Worm (Caenorhabditis elegans) whole organism, L1 larva: ENCODE data around the gene T04A8.7.
"Not testable (repeated sequence)": the region's sequence is repeated elsewhere in the genome, so short reads cannot be mapped to it uniquely, and the experiment has no call there.

Experiments
- C34B4.2 ChIP-seq: sonication (generic microtip); optimal IDR thresholded peaks from 2 replicates; lab custom pipeline; 2017; ENCODE audit warnings: mild to moderate bottlenecking, missing genetic modification characterization, missing compliant biosample characterization
- elt-3 ChIP-seq, 6 experiments: fragments of 150-350 bp in 1 of 6; sonication (generic microtip); optimal IDR thresholded peaks; 2 replicates each; lab custom pipeline; 2017 to 2018; ENCODE audit warnings: missing biosample characterization in 6 of 6, missing genetic modification characterization in 6 of 6, inconsistent platforms in 1 of 6
- fkh-8 ChIP-seq: sonication (generic microtip); optimal IDR thresholded peaks from 2 replicates; lab custom pipeline; 2016; ENCODE audit warnings: mild to moderate bottlenecking, missing genetic modification characterization, missing compliant biosample characterization
- lin-15B ChIP-seq: fragments of 150-350 bp; sonication (generic microtip); optimal IDR thresholded peaks from 3 replicates; lab custom pipeline; 2014; ENCODE audit warnings: missing biosample characterization, missing genetic modification characterization
- nhr-77 ChIP-seq: fragments of 150-350 bp; optimal IDR thresholded peaks from 2 replicates; lab custom pipeline; 2014; ENCODE audit warnings: missing biosample characterization, missing genetic modification characterization
- pqm-1 ChIP-seq: sonication (generic microtip); optimal IDR thresholded peaks from 3 replicates; lab custom pipeline; 2017; ENCODE audit warnings: missing biosample characterization, missing genetic modification characterization
- zag-1 ChIP-seq: fragments of 150-350 bp; optimal IDR thresholded peaks from 2 replicates; lab custom pipeline; 2014; ENCODE audit warnings: missing biosample characterization, missing genetic modification characterization

- TF ChIP-seq elt-3 (tag; optimal IDR thresholded peaks at IDR 0.05; lab: Kevin White, UChicago); C34B4.2 (tag; lab: Kevin White, UChicago); pqm-1; nhr-77 (tag; lab: Kevin White, UChicago); fkh-8 (tag; lab: Kevin White, UChicago); zag-1 (tag; lab: Kevin White, UChicago); lin-15B (tag; lab: Kevin White, UChicago): not testable (repeated sequence)
These were observed 47.5 kb downstream of the T04A8.7 start, which contains the start of gene twk-6 for ce11 chrIII:4742620-4743019.
